Worm (Caenorhabditis elegans): Measurements from ENCODE around the gene sms-1.

- TF ChIP-seq nhr-25 (tag; optimal IDR thresholded peaks at IDR 0.05) (no peak), nhr-237 (tag; optimal IDR thresholded peaks at IDR 0.05) (no peak), unc-62 (GFP tag; optimal IDR thresholded peaks at IDR 0.05) (no peak), pha-4 (tag; optimal IDR thresholded peaks at IDR 0.05) (no peak)
Observed at ce11 chrIV:11472023-11472422, 26.0 kb downstream of the sms-1 start.
